Worm (Caenorhabditis elegans): Measurements from ENCODE around the gene znf-782.
A peak's percentile ranks its signal among the peaks of the same experiment; 100 is the strongest.

Gene znf-782

ce11 chrIV:1104518-1104917 lies 37.2 kb upstream of the znf-782 start, which contains the start of the genes C44B12.9 and C44B12.3:
Gene C44B12.9, minus strand, starts transcription at chrIV:1104618.
Gene C44B12.3, plus strand, starts transcription at chrIV:1104766.
- TF ChIP-seq nhr-237 (tag; optimal IDR thresholded peaks at IDR 0.05): no peak
- no peak for TF ChIP-seq drap-1 (GFP tag; optimal IDR thresholded peaks at IDR 0.05)
- TF ChIP-seq lsy-2 (tag; optimal IDR thresholded peaks at IDR 0.05): no peak

- no peak for TF ChIP-seq snpc-4 (tag; optimal IDR thresholded peaks at IDR 0.05)
- TF ChIP-seq ceh-39 (tag; optimal IDR thresholded peaks at IDR 0.05): no peak
- TF ChIP-seq mls-2 (tag; optimal IDR thresholded peaks at IDR 0.05): no peak
- TF ChIP-seq lin-32 (GFP tag; optimal IDR thresholded peaks at IDR 0.05): no peak
These were observed 29.8 kb upstream of the znf-782 start, which contains the start of gene cox-18 for ce11 chrIV:1097153-1097552. Gene cox-18, plus strand, starts transcription at chrIV:1097453.

ce11 chrIV:1096154-1096553 lies 28.8 kb upstream of the znf-782 start:
- TF ChIP-seq snpc-4 (tag; optimal IDR thresholded peaks at IDR 0.05) (no peak), nhr-12 (tag; optimal IDR thresholded peaks at IDR 0.05) (no peak), mls-2 (tag; optimal IDR thresholded peaks at IDR 0.05) (no peak), sptf-1 (tag; optimal IDR thresholded peaks at IDR 0.05) (no peak)

ce11 chrIV:1093870-1094564 lies 26.7 kb upstream of the znf-782 start, which contains the start of the genes cct-8 and Y55F3AR.2:
Gene cct-8, minus strand, starts transcription at chrIV:1093920.
Gene Y55F3AR.2, plus strand, starts transcription at chrIV:1094541.
- TF ChIP-seq lin-32 (GFP tag; optimal IDR thresholded peaks at IDR 0.05): no peak
- no peak for TF ChIP-seq blmp-1 (tag; optimal IDR thresholded peaks at IDR 0.05)
- TF ChIP-seq elt-3 (tag; optimal IDR thresholded peaks at IDR 0.05): no peak
- no peak for TF ChIP-seq flh-1 (GFP tag; optimal IDR thresholded peaks at IDR 0.05)
- peak; percentile 10 for TF ChIP-seq tbx-8 (GFP tag; optimal IDR thresholded peaks at IDR 0.05)
- TF ChIP-seq unc-120 (tag; optimal IDR thresholded peaks at IDR 0.05; ENCODE audit: poor library complexity, severe bottlenecking): peak; percentile 21
- TF ChIP-seq nhr-28 (tag; optimal IDR thresholded peaks at IDR 0.05): no peak
- TF ChIP-seq unc-62 (GFP tag; optimal IDR thresholded peaks at IDR 0.05): peak; percentile 58
- peak; percentile 85 for TF ChIP-seq sptf-1 (tag; optimal IDR thresholded peaks at IDR 0.05)
- TF ChIP-seq mep-1 (tag; optimal IDR thresholded peaks at IDR 0.05): peak; percentile 90
- TF ChIP-seq ces-1 (GFP tag; optimal IDR thresholded peaks at IDR 0.05): peak; percentile 81
- peak; percentile 93 for TF ChIP-seq pha-4 (tag; optimal IDR thresholded peaks at IDR 0.05)
- TF ChIP-seq bed-3 (GFP tag; optimal IDR thresholded peaks at IDR 0.05): peak; percentile 12
- TF ChIP-seq drap-1 (GFP tag; optimal IDR thresholded peaks at IDR 0.05): peak; percentile 78
- peak; percentile 63 for TF ChIP-seq M03D4.4 (tag; optimal IDR thresholded peaks at IDR 0.05)
- TF ChIP-seq mls-2 (tag; optimal IDR thresholded peaks at IDR 0.05): peak; percentile 85
- TF ChIP-seq nhr-76 (tag; optimal IDR thresholded peaks at IDR 0.05): no peak
- TF ChIP-seq lin-13 (tag; optimal IDR thresholded peaks at IDR 0.05): peak; percentile 90
- TF ChIP-seq ceh-43 (GFP tag; optimal IDR thresholded peaks at IDR 0.05): peak; percentile 77
- no peak for TF ChIP-seq nhr-12 (tag; optimal IDR thresholded peaks at IDR 0.05)
- no peak for TF ChIP-seq ceh-83 (GFP tag; optimal IDR thresholded peaks at IDR 0.05)
- peak; percentile 91 for TF ChIP-seq nhr-237 (tag; optimal IDR thresholded peaks at IDR 0.05)
- TF ChIP-seq sem-2 (GFP tag; optimal IDR thresholded peaks at IDR 0.05): no peak
- TF ChIP-seq snpc-4 (tag; optimal IDR thresholded peaks at IDR 0.05): no peak
- TF ChIP-seq ceh-39 (tag; optimal IDR thresholded peaks at IDR 0.05): peak; percentile 66
- no peak for TF ChIP-seq zip-8 (tag; optimal IDR thresholded peaks at IDR 0.05)
- TF ChIP-seq lsy-2 (tag; optimal IDR thresholded peaks at IDR 0.05): peak; percentile 100
- no peak for TF ChIP-seq mab-5 (tag; optimal IDR thresholded peaks at IDR 0.05)
- TF ChIP-seq ztf-11 (tag; optimal IDR thresholded peaks at IDR 0.05): peak; percentile 50
- TF ChIP-seq nhr-2 (tag; optimal IDR thresholded peaks at IDR 0.05): peak; percentile 23
- peak; percentile 29 for TF ChIP-seq ham-2 (GFP tag; optimal IDR thresholded peaks at IDR 0.05)
- peak; percentile 71 for TF ChIP-seq cnd-1 (tag; optimal IDR thresholded peaks at IDR 0.05)
- TF ChIP-seq hlh-1 (tag; optimal IDR thresholded peaks at IDR 0.05): peak; percentile 63
- TF ChIP-seq unc-39 (tag; optimal IDR thresholded peaks at IDR 0.05): no peak
